Fruit fly (Drosophila melanogaster): ENCODE results near the gene ICA69.

Gene ICA69

DNA sequence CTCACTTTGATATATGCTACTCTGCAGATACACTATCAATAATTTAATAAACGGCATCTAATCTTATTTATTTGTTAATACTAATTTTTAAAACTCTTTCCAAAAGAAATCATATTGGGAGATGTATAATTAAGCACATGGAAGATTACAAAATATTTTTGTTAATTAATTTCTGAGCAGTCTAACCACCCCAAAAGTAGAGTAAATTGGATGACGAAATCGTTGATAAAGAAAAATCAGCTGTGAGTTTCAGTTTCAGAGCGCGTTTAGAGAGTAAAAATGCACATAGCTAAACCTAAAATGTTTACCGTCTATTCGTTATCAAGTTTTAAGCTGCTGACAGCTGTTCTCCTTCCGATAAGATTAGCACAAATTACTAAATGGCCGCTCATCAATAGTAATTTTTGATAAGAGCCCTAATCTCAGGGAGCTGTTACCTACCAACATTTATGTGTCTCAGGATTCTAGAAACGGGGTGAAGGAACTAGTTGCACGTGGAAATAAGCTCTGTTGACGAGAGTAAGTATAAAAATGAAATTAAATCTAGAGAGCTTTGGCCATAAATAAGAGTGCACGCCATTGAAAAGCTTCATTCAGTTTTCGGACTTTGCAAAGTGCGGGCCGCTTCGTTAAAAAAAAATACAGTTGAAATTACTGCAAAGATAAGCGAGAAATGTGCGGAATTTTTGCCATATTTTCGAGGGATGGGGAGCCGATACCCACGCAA, 41.4 kb downstream of the ICA69 start, which contains the start of the genes chb and AsnS (continued):
- TF ChIP-seq CG1603 (tag; optimal IDR thresholded peaks at IDR 0.05) = peak; percentile 89
- peak; percentile 89 for TF ChIP-seq CG3281 (GFP tag; optimal IDR thresholded peaks at IDR 0.05)
- peak; percentile 71; the same call in 2 of the 3 replicates for TF ChIP-seq CG11560 (tag; IDR thresholded peaks at IDR 0.05)
- peak; percentile 40 for TF ChIP-seq Myb (GFP tag; optimal IDR thresholded peaks at IDR 0.05)
- TF ChIP-seq sug (tag; optimal IDR thresholded peaks at IDR 0.05) = peak; percentile 50
- peak; percentile 90 for TF ChIP-seq gsb (GFP tag; IDR thresholded peaks at IDR 0.05)
- TF ChIP-seq Hsf (GFP tag; optimal IDR thresholded peaks at IDR 0.05) = peak; percentile 85
- no peak for TF ChIP-seq hth (optimal IDR thresholded peaks at IDR 0.05)
- TF ChIP-seq Poxn (GFP tag; IDR thresholded peaks at IDR 0.05) = peak; percentile 26; the same call in 1 of the 2 replicates
- peak; percentile 96 for TF ChIP-seq stc (GFP tag; IDR thresholded peaks at IDR 0.05)
- no peak for TF ChIP-seq HLH4C (GFP tag; IDR thresholded peaks at IDR 0.05; ENCODE audit: partially characterized antibody)
- TF ChIP-seq schlank (tag; optimal IDR thresholded peaks at IDR 0.05) = peak; percentile 74
- peak; percentile 61 for TF ChIP-seq pum (GFP tag; optimal IDR thresholded peaks at IDR 0.05)
- peak; percentile 53 for TF ChIP-seq Nf-YC (tag; optimal IDR thresholded peaks at IDR 0.05)
- TF ChIP-seq so (GFP tag; IDR thresholded peaks at IDR 0.05) = peak; percentile 87
- TF ChIP-seq ken (GFP tag; IDR thresholded peaks at IDR 0.05) = peak; percentile 84
- TF ChIP-seq CG6689 (GFP tag; IDR thresholded peaks at IDR 0.05) = peak; percentile 92
- peak; percentile 56 for TF ChIP-seq CG3995 (GFP tag; optimal IDR thresholded peaks at IDR 0.05)
- peak; percentile 94 for TF ChIP-seq nmo (GFP tag; optimal IDR thresholded peaks at IDR 0.05)
- TF ChIP-seq CG4404 (GFP tag; IDR thresholded peaks at IDR 0.05) = peak; percentile 70
- TF ChIP-seq CG34376 (GFP tag; optimal IDR thresholded peaks at IDR 0.05) = peak; percentile 81
- TF ChIP-seq CG6683 (GFP tag; optimal IDR thresholded peaks at IDR 0.05) = peak; percentile 75
- TF ChIP-seq CG33213 (GFP tag; optimal IDR thresholded peaks at IDR 0.05) = no peak
- TF ChIP-seq CG14441 (GFP tag; IDR thresholded peaks at IDR 0.05) = peak; percentile 94
- TF ChIP-seq dmrt99B (tag; optimal IDR thresholded peaks at IDR 0.05) = peak; percentile 92
- TF ChIP-seq gce (GFP tag; IDR thresholded peaks at IDR 0.05) = peak; percentile 87
- TF ChIP-seq Dbx (GFP tag; IDR thresholded peaks at IDR 0.05) = peak; percentile 88
- TF ChIP-seq CG3065 (GFP tag; optimal IDR thresholded peaks at IDR 0.05) = no peak
- TF ChIP-seq wor (GFP tag; IDR thresholded peaks at IDR 0.05) = peak; percentile 85
- TF ChIP-seq inv (GFP tag; IDR thresholded peaks at IDR 0.05; ENCODE audit: partially characterized antibody) = no peak
- TF ChIP-seq row (GFP tag; IDR thresholded peaks at IDR 0.05) = peak; percentile 96
- TF ChIP-seq pros (GFP tag; optimal IDR thresholded peaks at IDR 0.05) = no peak
- peak; percentile 77 for TF ChIP-seq CG4707 (GFP tag; optimal IDR thresholded peaks at IDR 0.05)
- peak; percentile 49 for TF ChIP-seq CG2116 (GFP tag; optimal IDR thresholded peaks at IDR 0.05)
- TF ChIP-seq zen2 (GFP tag; IDR thresholded peaks at IDR 0.05; ENCODE audit: partially characterized antibody) = no peak
- no peak for TF ChIP-seq Scr (GFP tag; IDR thresholded peaks at IDR 0.05; ENCODE audit: partially characterized antibody)
- no peak for TF ChIP-seq Neu2 (GFP tag; optimal IDR thresholded peaks at IDR 0.05; ENCODE audit: borderline replicate concordance)
- TF ChIP-seq CG15514 (GFP tag; optimal IDR thresholded peaks at IDR 0.05) = peak; percentile 73
- peak; percentile 81 for TF ChIP-seq Camta (GFP tag; optimal IDR thresholded peaks at IDR 0.05)
- no peak for TF ChIP-seq tna (GFP tag; IDR thresholded peaks at IDR 0.05; ENCODE audit: partially characterized antibody)
- no peak for TF ChIP-seq cg (GFP tag; optimal IDR thresholded peaks at IDR 0.05)
- peak; percentile 54 for TF ChIP-seq en (GFP tag; optimal IDR thresholded peaks at IDR 0.05)
- TF ChIP-seq Gug (GFP tag; IDR thresholded peaks at IDR 0.05) = peak; percentile 61; the same call in 3 of the 4 replicates
- TF ChIP-seq tap (tag; optimal IDR thresholded peaks at IDR 0.05) = peak; percentile 94
- peak; percentile 85 for TF ChIP-seq bowl (GFP tag; IDR thresholded peaks at IDR 0.05)
- TF ChIP-seq wdn (GFP tag; IDR thresholded peaks at IDR 0.05) = peak; percentile 93
- no peak for TF ChIP-seq eve (GFP tag; optimal IDR thresholded peaks at IDR 0.05)
- TF ChIP-seq usp (GFP tag; optimal IDR thresholded peaks at IDR 0.05) = no peak
- peak; percentile 94 for TF ChIP-seq CoRest (tag; optimal IDR thresholded peaks at IDR 0.05)
- peak; percentile 72 for TF ChIP-seq pho (GFP tag; optimal IDR thresholded peaks at IDR 0.05)

All from whole organism, embryonic.